Worm (Caenorhabditis elegans): ENCODE measurements around the gene C47E8.11.
A peak's percentile ranks its signal among the peaks of the same experiment; 100 is the strongest.

The C47E8.11 gene

ce11 chrV:14725409-14725808, 37.0 kb downstream of the C47E8.11 start:
- TF ChIP-seq elt-3 (tag; optimal IDR thresholded peaks at IDR 0.05) (no peak), sma-3 (GFP tag; optimal IDR thresholded peaks at IDR 0.05) (peak; percentile 19), unc-62 (GFP tag; optimal IDR thresholded peaks at IDR 0.05) (no peak), nhr-77 (tag; optimal IDR thresholded peaks at IDR 0.05) (no peak), sma-9 (GFP tag; optimal IDR thresholded peaks at IDR 0.05) (peak; percentile 77), sma-9 (tag; optimal IDR thresholded peaks at IDR 0.05) (no peak), nhr-21 (tag; optimal IDR thresholded peaks at IDR 0.05) (peak; percentile 42), ceh-16 (tag; optimal IDR thresholded peaks at IDR 0.05) (no peak)

DNA sequence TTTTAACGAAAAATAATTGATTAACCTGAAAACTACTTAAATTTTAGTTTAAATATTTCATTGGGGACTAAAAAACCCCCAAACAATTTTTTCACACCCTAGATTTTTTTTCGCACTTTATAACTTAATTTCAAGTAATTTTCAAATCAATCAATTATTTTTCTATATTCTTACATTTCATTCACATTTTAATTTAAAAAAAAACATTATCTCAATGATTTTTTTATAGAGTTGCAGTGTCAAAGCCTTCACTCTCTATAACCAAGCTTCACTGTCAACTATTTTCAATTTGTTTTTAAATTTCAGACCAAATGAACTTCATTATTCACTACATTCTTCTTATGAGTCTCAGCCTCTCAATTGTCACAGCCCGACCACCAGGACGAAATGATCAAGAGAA, 38.2 kb downstream of the C47E8.11 start, which contains the start of gene Y50E8A.1:
Gene Y50E8A.1, plus strand, starts transcription at position 301 of the 400 bp plus-strand sequence.
- TF ChIP-seq dmd-4 (tag; optimal IDR thresholded peaks at IDR 0.05) (no peak), nhr-129 (tag; optimal IDR thresholded peaks at IDR 0.05) (no peak), ceh-82 (tag; optimal IDR thresholded peaks at IDR 0.05) (no peak), nhr-25 (tag; optimal IDR thresholded peaks at IDR 0.05) (no peak), peb-1 (tag; optimal IDR thresholded peaks at IDR 0.05) (no peak), ceh-16 (tag; optimal IDR thresholded peaks at IDR 0.05) (no peak), skn-1 (tag; optimal IDR thresholded peaks at IDR 0.05) (no peak), gmeb-1 (tag; optimal IDR thresholded peaks at IDR 0.05) (no peak), unc-62 (GFP tag; optimal IDR thresholded peaks at IDR 0.05) (no peak), alr-1 (tag; optimal IDR thresholded peaks at IDR 0.05) (no peak)

ce11 chrV:14728754-14729153, 40.3 kb downstream of the C47E8.11 start, which contains the start of gene Y50E8A.2:
Gene Y50E8A.2, minus strand, starts transcription at chrV:14728854.
- TF ChIP-seq ama-1 (optimal IDR thresholded peaks at IDR 0.05): no peak
- TF ChIP-seq nhr-11 (tag; optimal IDR thresholded peaks at IDR 0.05): no peak
- TF ChIP-seq alr-1 (tag; optimal IDR thresholded peaks at IDR 0.05): no peak
- TF ChIP-seq unc-62 (GFP tag; optimal IDR thresholded peaks at IDR 0.05): no peak
- TF ChIP-seq sem-4 (tag; optimal IDR thresholded peaks at IDR 0.05): no peak

DNA sequence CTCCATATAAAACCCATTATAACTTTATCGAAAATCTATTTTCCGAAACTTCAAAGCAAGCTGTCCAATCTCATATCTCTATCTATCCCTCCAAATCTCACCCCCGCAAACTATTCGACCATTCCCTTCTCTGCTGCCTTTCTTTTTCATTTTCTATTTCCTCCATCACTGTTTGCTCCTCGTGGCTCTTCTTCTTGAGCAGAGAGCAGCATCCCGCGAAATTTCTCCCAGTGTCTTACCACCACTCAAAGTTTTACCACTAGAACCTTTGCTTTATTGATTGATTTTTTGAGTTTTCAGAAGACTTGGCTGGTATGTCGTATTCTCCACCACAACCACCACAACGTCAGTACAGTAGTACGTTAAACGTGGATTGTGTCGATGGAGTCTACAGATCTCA, 40.9 kb downstream of the C47E8.11 start, which contains the start of gene oig-3:
Gene oig-3, plus strand, starts transcription at position 301 of the 400 bp plus-strand sequence.
- TF ChIP-seq ztf-4 (tag; optimal IDR thresholded peaks at IDR 0.05) (no peak), elt-3 (tag; optimal IDR thresholded peaks at IDR 0.05) (no peak), dmd-4 (tag; optimal IDR thresholded peaks at IDR 0.05) (no peak), nhr-21 (tag; optimal IDR thresholded peaks at IDR 0.05) (no peak), peb-1 (tag; optimal IDR thresholded peaks at IDR 0.05) (no peak), blmp-1 (tag; optimal IDR thresholded peaks at IDR 0.05; ENCODE audit: insufficient read depth) (no peak), ztf-11 (tag; optimal IDR thresholded peaks at IDR 0.05) (no peak), aly-2 (tag; optimal IDR thresholded peaks at IDR 0.05) (no peak), mbf-1 (tag; optimal IDR thresholded peaks at IDR 0.05) (no peak), alr-1 (tag; optimal IDR thresholded peaks at IDR 0.05) (no peak), crh-2 (tag; optimal IDR thresholded peaks at IDR 0.05) (no peak), ztf-1 (GFP tag; conservative IDR thresholded peaks at IDR 0.05) (no peak), mab-5 (tag; optimal IDR thresholded peaks at IDR 0.05) (no peak), F13H6.1 (tag; optimal IDR thresholded peaks at IDR 0.05) (no peak), unc-55 (GFP tag; optimal IDR thresholded peaks at IDR 0.05) (no peak), zag-1 (tag; optimal IDR thresholded peaks at IDR 0.05) (no peak)

- TF ChIP-seq gmeb-1 (tag; optimal IDR thresholded peaks at IDR 0.05) (peak; percentile 83), nhr-129 (tag; optimal IDR thresholded peaks at IDR 0.05) (peak; percentile 7), Y55F3AM.14 (GFP tag; optimal IDR thresholded peaks at IDR 0.05) (no peak), nhr-77 (tag; optimal IDR thresholded peaks at IDR 0.05) (no peak), zag-1 (tag; optimal IDR thresholded peaks at IDR 0.05) (no peak), R02D3.7 (tag; optimal IDR thresholded peaks at IDR 0.05) (peak; percentile 65), ceh-82 (tag; optimal IDR thresholded peaks at IDR 0.05) (no peak), mbf-1 (tag; optimal IDR thresholded peaks at IDR 0.05) (no peak), C34F6.9 (tag; optimal IDR thresholded peaks at IDR 0.05) (peak; percentile 48), unc-39 (tag; optimal IDR thresholded peaks at IDR 0.05) (no peak), unc-55 (GFP tag; optimal IDR thresholded peaks at IDR 0.05) (peak; percentile 60), mab-5 (tag; optimal IDR thresholded peaks at IDR 0.05) (no peak), lsy-2 (tag; optimal IDR thresholded peaks at IDR 0.05) (no peak)
These were observed 45.9 kb downstream of the C47E8.11 start, which contains the start of gene unc-61 for ce11 chrV:14734187-14734765. Gene unc-61, minus strand, starts transcription at chrV:14734237.
